Worm (Caenorhabditis elegans) whole organism, L4 larva: ENCODE data around the gene C25H3.14.

Experiments used
- dmd-8 ChIP-seq: fragments of 200-800 bp; sonication (Bioruptor generic); IDR thresholded peaks from 2 replicates; pipeline ENCODE4 v1.3.6; 2022; ENCODE audit warnings: missing genetic modification characterization, missing compliant biosample characterization
- mdl-1 ChIP-seq, 2 experiments: fragments of 150-350 bp in 1 of 2; sonication (generic microtip) in 1 of 2; optimal IDR thresholded peaks; 2 replicates each; lab custom pipeline; 2014 to 2017; ENCODE audit warnings: missing biosample characterization in 2 of 2, missing genetic modification characterization in 2 of 2
- nhr-6 ChIP-seq: fragments of 150-350 bp; optimal IDR thresholded peaks from 2 replicates; lab custom pipeline; 2014; ENCODE audit warnings: missing biosample characterization, missing genetic modification characterization

ce11 chrII:5738795-5739194, 43.9 kb downstream of the C25H3.14 start, which contains the start of gene hlh-14:
- no peak for TF ChIP-seq nhr-6 (tag; lab: Kevin White, UChicago)
- TF ChIP-seq mdl-1 (tag; optimal IDR thresholded peaks at IDR 0.05; lab: Kevin White, UChicago) = no peak
- no peak for TF ChIP-seq dmd-8 (GFP tag; lab: Robert Waterston, UW)
